Fruit fly (Drosophila melanogaster) whole organism, adult: ENCODE measurements around the gene AdoR.

Experiments used
- CG11617 ChIP-seq: fragments of 200-800 bp; sonication (Bioruptor generic); optimal IDR thresholded peaks from 2 replicates; lab custom pipeline; 2017; ENCODE audit warnings: mild to moderate bottlenecking, missing biosample characterization, missing genetic modification reagents, missing genetic modification characterization
- CG1620 ChIP-seq: fragments of 200-800 bp; sonication (Bioruptor generic); optimal IDR thresholded peaks from 2 replicates; lab custom pipeline; 2016; ENCODE audit warnings: missing biosample characterization, missing genetic modification characterization
- CG33017 ChIP-seq: fragments of 200-800 bp; sonication (Bioruptor generic); optimal IDR thresholded peaks from 2 replicates; lab custom pipeline; 2018; ENCODE audit warnings: missing biosample characterization, mild to moderate bottlenecking, missing genetic modification characterization, moderate library complexity
- CG5204 ChIP-seq: fragments of 200-800 bp; sonication (Bioruptor generic); optimal IDR thresholded peaks from 2 replicates; lab custom pipeline; 2016; ENCODE audit warnings: missing biosample characterization, missing genetic modification characterization
- CG7045 ChIP-seq: fragments of 200-800 bp; sonication (Bioruptor generic); optimal IDR thresholded peaks from 2 replicates; lab custom pipeline; 2017; ENCODE audit warnings: missing biosample characterization, mild to moderate bottlenecking, missing genetic modification characterization
- CG7101 ChIP-seq: fragments of 200-800 bp; sonication (Bioruptor generic); optimal IDR thresholded peaks from 2 replicates; lab custom pipeline; 2018; ENCODE audit warnings: missing biosample characterization, mild to moderate bottlenecking, missing genetic modification characterization, moderate library complexity
- Crg-1 ChIP-seq: fragments of 200-800 bp; sonication (Bioruptor generic); optimal IDR thresholded peaks from 2 replicates; lab custom pipeline; 2016; ENCODE audit warnings: missing biosample characterization, missing genetic modification characterization
- bab1 ChIP-seq: fragments of 200-800 bp; sonication (Bioruptor generic); optimal IDR thresholded peaks from 3 replicates; lab custom pipeline; 2019; ENCODE audit warnings: missing biosample characterization, mild to moderate bottlenecking, missing genetic modification characterization, moderate library complexity
- cic ChIP-seq: fragments of 200-800 bp; sonication (Bioruptor generic); optimal IDR thresholded peaks from 2 replicates; lab custom pipeline; 2017; ENCODE audit warnings: missing biosample characterization, mild to moderate bottlenecking, missing genetic modification characterization, moderate library complexity
- kay ChIP-seq: fragments of 200-800 bp; sonication (Bioruptor generic); peaks from one replicate; lab custom pipeline; 2016; ENCODE audit warnings: missing biosample characterization, missing genetic modification characterization, borderline replicate concordance
- ovo ChIP-seq: fragments of 200-800 bp; sonication (Bioruptor generic); optimal IDR thresholded peaks from 2 replicates; lab custom pipeline; 2016; ENCODE audit warnings: missing biosample characterization, missing genetic modification characterization
- pad ChIP-seq: fragments of 200-800 bp; sonication (Bioruptor generic); optimal IDR thresholded peaks from 3 replicates; lab custom pipeline; 2017; ENCODE audit warnings: missing biosample characterization, missing genetic modification characterization, mild to moderate bottlenecking, moderate library complexity, missing genetic modification reagents
- tj ChIP-seq: fragments of 200-800 bp; sonication (Bioruptor generic); optimal IDR thresholded peaks from 3 replicates; lab custom pipeline; 2017; ENCODE audit warnings: missing biosample characterization, mild to moderate bottlenecking, missing genetic modification characterization, moderate library complexity
- toe ChIP-seq: fragments of 200-800 bp; sonication (Bioruptor generic); optimal IDR thresholded peaks from 2 replicates; lab custom pipeline; 2016; ENCODE audit warnings: missing biosample characterization, missing genetic modification characterization

dm6 chr3R:30124635-30125034 lies 24.8 kb downstream of the AdoR start, which contains the start of gene CG45073:
- TF ChIP-seq cic (GFP tag; lab: Kevin White, UChicago) (no peak), CG1620 (no peak), CG7101 (tag; lab: Kevin White, UChicago) (no peak), tj (no peak), toe (no peak), Crg-1 (GFP tag; lab: Kevin White, UChicago) (no peak), bab1 (GFP tag; lab: Kevin White, UChicago) (no peak), pad (GFP tag; lab: Kevin White, UChicago) (no peak), CG7045 (GFP tag; lab: Kevin White, UChicago) (no peak), ovo (GFP tag; lab: Kevin White, UChicago) (no peak), kay (GFP tag; lab: Kevin White, UChicago) (no peak), CG33017 (tag; lab: Kevin White, UChicago) (no peak), CG11617 (no peak), CG5204 (GFP tag; lab: Kevin White, UChicago) (no peak)
